Worm (Caenorhabditis elegans): ENCODE results near the gene W06G6.20.
A peak's percentile ranks its signal among the peaks of the same experiment; 100 is the strongest.

The W06G6.20 gene

DNA sequence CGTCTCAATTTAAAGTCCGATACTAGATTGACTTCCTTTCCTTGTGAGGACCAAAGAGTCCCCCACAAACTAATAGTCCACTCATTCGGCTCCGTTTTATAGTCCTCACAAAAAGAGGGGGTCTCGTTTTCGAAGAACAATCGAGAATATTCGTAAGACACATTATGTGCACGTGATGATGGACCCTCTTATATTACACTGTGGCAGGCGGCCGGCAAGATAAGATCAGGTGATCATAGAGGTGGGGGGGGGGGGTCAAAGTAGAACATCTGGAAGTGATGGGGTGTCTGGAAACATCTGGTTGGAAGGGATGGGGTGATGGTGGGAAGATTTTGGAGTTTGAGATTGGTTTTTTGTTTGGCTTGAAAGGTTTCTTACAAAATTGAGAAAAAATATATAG is 49.7 kb downstream of the W06G6.20 start:
- TF ChIP-seq hlh-8 (tag; optimal IDR thresholded peaks at IDR 0.05) (peak; percentile 28), hlh-30 (tag; optimal IDR thresholded peaks at IDR 0.05; ENCODE audit: insufficient read depth) (peak; percentile 84), pat-9 (tag; optimal IDR thresholded peaks at IDR 0.05) (peak; percentile 5), rnt-1 (tag; optimal IDR thresholded peaks at IDR 0.05) (peak; percentile 13), nhr-11 (tag; optimal IDR thresholded peaks at IDR 0.05) (no peak)
